Fruit fly (Drosophila melanogaster) whole organism, adult: ENCODE results near the gene CG43403.
A peak's percentile ranks its signal among the peaks of the same experiment; 100 is the strongest.

Source experiments
- CG11617 ChIP-seq: fragments of 200-800 bp; sonication (Bioruptor generic); optimal IDR thresholded peaks from 2 replicates; lab custom pipeline; 2017; ENCODE audit warnings: mild to moderate bottlenecking, missing biosample characterization, missing genetic modification reagents, missing genetic modification characterization
- CG12768 ChIP-seq: fragments of 200-800 bp; sonication (Bioruptor generic); optimal IDR thresholded peaks from 2 replicates; lab custom pipeline; 2017; ENCODE audit warnings: missing biosample characterization, missing genetic modification characterization, mild to moderate bottlenecking, moderate library complexity, missing genetic modification reagents
- CG14711 ChIP-seq: fragments of 200-800 bp; sonication (Bioruptor generic); optimal IDR thresholded peaks from 2 replicates; lab custom pipeline; 2018; ENCODE audit warnings: missing biosample characterization, mild to moderate bottlenecking, missing genetic modification characterization, moderate library complexity
- CG1620 ChIP-seq: fragments of 200-800 bp; sonication (Bioruptor generic); optimal IDR thresholded peaks from 2 replicates; lab custom pipeline; 2016; ENCODE audit warnings: missing biosample characterization, missing genetic modification characterization
- CG33017 ChIP-seq: fragments of 200-800 bp; sonication (Bioruptor generic); optimal IDR thresholded peaks from 2 replicates; lab custom pipeline; 2018; ENCODE audit warnings: missing biosample characterization, mild to moderate bottlenecking, missing genetic modification characterization, moderate library complexity
- CG5204 ChIP-seq: fragments of 200-800 bp; sonication (Bioruptor generic); optimal IDR thresholded peaks from 2 replicates; lab custom pipeline; 2016; ENCODE audit warnings: missing biosample characterization, missing genetic modification characterization
- CG7045 ChIP-seq: fragments of 200-800 bp; sonication (Bioruptor generic); optimal IDR thresholded peaks from 2 replicates; lab custom pipeline; 2017; ENCODE audit warnings: missing biosample characterization, mild to moderate bottlenecking, missing genetic modification characterization
- CG7101 ChIP-seq: fragments of 200-800 bp; sonication (Bioruptor generic); optimal IDR thresholded peaks from 2 replicates; lab custom pipeline; 2018; ENCODE audit warnings: missing biosample characterization, mild to moderate bottlenecking, missing genetic modification characterization, moderate library complexity
- Clk ChIP-seq: fragments of 200-800 bp; sonication (Bioruptor generic); optimal IDR thresholded peaks from 2 replicates; lab custom pipeline; 2017; ENCODE audit warnings: missing biosample characterization, missing genetic modification characterization
- Crg-1 ChIP-seq: fragments of 200-800 bp; sonication (Bioruptor generic); optimal IDR thresholded peaks from 2 replicates; lab custom pipeline; 2016; ENCODE audit warnings: missing biosample characterization, missing genetic modification characterization
- Hr96 ChIP-seq: fragments of 200-800 bp; sonication (Bioruptor generic); optimal IDR thresholded peaks from 2 replicates; lab custom pipeline; 2016; ENCODE audit warnings: missing biosample characterization, missing genetic modification characterization
- Mnt ChIP-seq: fragments of 200-800 bp; sonication (Bioruptor generic); optimal IDR thresholded peaks from 2 replicates; lab custom pipeline; 2016; ENCODE audit warnings: missing biosample characterization, mild to moderate bottlenecking, missing genetic modification characterization
- bab1 ChIP-seq: fragments of 200-800 bp; sonication (Bioruptor generic); optimal IDR thresholded peaks from 3 replicates; lab custom pipeline; 2019; ENCODE audit warnings: missing biosample characterization, mild to moderate bottlenecking, missing genetic modification characterization, moderate library complexity
- cic ChIP-seq: fragments of 200-800 bp; sonication (Bioruptor generic); optimal IDR thresholded peaks from 2 replicates; lab custom pipeline; 2017; ENCODE audit warnings: missing biosample characterization, mild to moderate bottlenecking, missing genetic modification characterization, moderate library complexity
- cnc ChIP-seq, 2 experiments: fragments of >200 bp; optimal IDR thresholded peaks; 2 replicates each; lab custom pipeline; 2017
- kay ChIP-seq: fragments of 200-800 bp; sonication (Bioruptor generic); peaks from one replicate; lab custom pipeline; 2016; ENCODE audit warnings: missing biosample characterization, missing genetic modification characterization, borderline replicate concordance
- ovo ChIP-seq: fragments of 200-800 bp; sonication (Bioruptor generic); optimal IDR thresholded peaks from 2 replicates; lab custom pipeline; 2016; ENCODE audit warnings: missing biosample characterization, missing genetic modification characterization
- pad ChIP-seq: fragments of 200-800 bp; sonication (Bioruptor generic); optimal IDR thresholded peaks from 3 replicates; lab custom pipeline; 2017; ENCODE audit warnings: missing biosample characterization, missing genetic modification characterization, mild to moderate bottlenecking, moderate library complexity, missing genetic modification reagents
- tj ChIP-seq: fragments of 200-800 bp; sonication (Bioruptor generic); optimal IDR thresholded peaks from 3 replicates; lab custom pipeline; 2017; ENCODE audit warnings: missing biosample characterization, mild to moderate bottlenecking, missing genetic modification characterization, moderate library complexity
- toe ChIP-seq: fragments of 200-800 bp; sonication (Bioruptor generic); optimal IDR thresholded peaks from 2 replicates; lab custom pipeline; 2016; ENCODE audit warnings: missing biosample characterization, missing genetic modification characterization

CG43403 gene

DNA sequence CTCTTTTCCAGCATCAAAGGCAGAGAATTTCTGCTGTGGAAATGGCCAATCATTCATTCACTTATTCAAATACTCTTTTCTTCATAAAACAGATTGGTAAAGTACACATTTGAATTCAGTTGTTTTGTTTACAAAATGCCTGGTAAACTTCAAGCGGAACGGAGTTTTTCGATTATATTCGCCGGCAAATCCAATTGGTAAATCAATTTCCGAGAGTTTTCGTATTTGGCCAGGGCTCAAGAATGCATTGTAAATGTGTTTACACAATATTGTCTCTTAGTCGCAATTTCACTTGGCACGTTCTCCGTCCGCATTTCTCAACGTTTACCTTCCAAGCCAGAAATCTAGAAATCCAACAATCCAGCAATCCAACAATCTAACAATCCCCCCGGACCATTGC, at the start of gene CG43403:
Gene CG43403, plus strand, starts transcription at position 301 of the 400 bp plus-strand sequence.
- TF ChIP-seq CG33017 (no peak), toe (GFP tag; lab: Kevin White, UChicago) (no peak), cnc (optimal IDR thresholded peaks at IDR 0.05; lab: Kevin White, UChicago) (no peak), kay (no peak), CG12768 (GFP tag; lab: Kevin White, UChicago) (no peak), CG7045 (no peak), CG1620 (GFP tag; lab: Kevin White, UChicago) (no peak), CG14711 (tag; lab: Kevin White, UChicago) (no peak), pad (GFP tag; lab: Kevin White, UChicago) (no peak), bab1 (GFP tag; lab: Kevin White, UChicago) (no peak), CG7101 (tag; lab: Kevin White, UChicago) (no peak), Mnt (no peak), ovo (GFP tag; lab: Kevin White, UChicago) (no peak), cic (GFP tag; lab: Kevin White, UChicago) (no peak), CG5204 (no peak), CG11617 (GFP tag; lab: Kevin White, UChicago) (no peak), Hr96 (GFP tag; lab: Kevin White, UChicago) (no peak)

DNA sequence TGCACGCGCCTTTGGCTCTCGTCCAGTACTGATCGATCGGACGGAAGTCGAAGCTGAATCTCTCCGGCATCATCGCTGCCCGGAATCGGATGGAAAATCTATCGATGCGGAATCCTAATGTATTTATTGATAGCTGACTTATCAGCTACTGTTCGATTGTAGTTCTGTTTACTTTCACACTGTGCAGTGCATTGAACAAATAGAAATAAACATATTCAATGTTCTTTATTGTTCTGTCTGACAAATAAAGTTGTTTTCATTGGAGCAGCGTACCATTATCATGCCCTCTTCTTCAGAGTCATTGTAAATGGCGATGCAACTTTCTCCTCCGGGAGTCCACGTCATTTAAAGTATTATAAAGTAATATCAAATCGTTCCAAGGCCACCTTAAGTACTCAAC, 47.0 kb upstream of the CG43403 start, which contains the start of gene Cyp309a2:
Gene Cyp309a2, minus strand, starts transcription at position 101 of the 400 bp plus-strand sequence.
- TF ChIP-seq CG5204, result no peak
- no peak for TF ChIP-seq tj (GFP tag; lab: Kevin White, UChicago)
- no peak for TF ChIP-seq Clk
- no peak for TF ChIP-seq CG1620 (GFP tag; lab: Kevin White, UChicago)
- TF ChIP-seq cnc (optimal IDR thresholded peaks at IDR 0.05; lab: Kevin White, UChicago), result no peak
- TF ChIP-seq CG7045, result no peak
- TF ChIP-seq CG11617 (GFP tag; lab: Kevin White, UChicago), result no peak
- no peak for TF ChIP-seq CG14711 (tag; lab: Kevin White, UChicago)
- TF ChIP-seq pad (GFP tag; lab: Kevin White, UChicago), result no peak
- TF ChIP-seq kay, result no peak
- no peak for TF ChIP-seq CG12768 (GFP tag; lab: Kevin White, UChicago)
- no peak for TF ChIP-seq CG7101 (tag; lab: Kevin White, UChicago)
- no peak for TF ChIP-seq CG33017
- no peak for TF ChIP-seq toe (GFP tag; lab: Kevin White, UChicago)
- no peak for TF ChIP-seq Hr96 (GFP tag; lab: Kevin White, UChicago)
- no peak for TF ChIP-seq bab1 (GFP tag; lab: Kevin White, UChicago)
- TF ChIP-seq cic (GFP tag; lab: Kevin White, UChicago), result no peak
- no peak for TF ChIP-seq Crg-1 (GFP tag; lab: Kevin White, UChicago)
- no peak for TF ChIP-seq ovo (GFP tag; lab: Kevin White, UChicago)
- TF ChIP-seq Mnt, result no peak

DNA sequence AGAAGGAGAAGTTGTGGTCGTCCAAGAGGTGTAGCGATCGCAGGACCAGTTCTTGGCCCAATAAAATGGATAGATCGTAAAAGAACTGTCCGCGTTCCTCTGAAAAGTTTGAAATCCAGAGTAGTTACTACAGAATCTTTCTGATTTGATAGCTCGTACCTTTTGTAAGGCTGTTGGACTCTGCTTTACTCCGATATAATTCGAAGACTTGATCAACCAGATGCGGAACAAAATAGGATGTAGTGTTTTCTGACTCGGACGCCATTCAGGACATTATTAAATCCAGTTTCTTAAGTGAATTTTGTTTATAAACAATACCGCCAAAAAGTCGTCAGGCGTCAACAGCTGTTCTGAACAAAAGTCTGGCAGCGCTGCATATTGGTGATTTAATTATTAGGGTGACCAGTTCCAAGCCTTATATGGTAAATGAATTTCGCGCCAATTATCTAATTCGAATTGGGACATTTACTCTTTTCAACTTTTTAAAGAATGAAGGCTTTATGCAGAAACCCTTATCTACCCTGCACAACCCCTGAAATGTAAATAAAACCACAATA, 45.2 kb upstream of the CG43403 start, which contains the start of the genes Rad1 and Sws1:
Gene Rad1, minus strand, starts transcription at position 336 of the 557 bp plus-strand sequence.
Gene Sws1, minus strand, starts transcription at position 336 of the 557 bp plus-strand sequence.
- TF ChIP-seq CG7045, result no peak
- no peak for TF ChIP-seq CG5204
- TF ChIP-seq Crg-1 (GFP tag; lab: Kevin White, UChicago), result no peak
- TF ChIP-seq toe (GFP tag; lab: Kevin White, UChicago), result no peak
- no peak for TF ChIP-seq CG1620 (GFP tag; lab: Kevin White, UChicago)
- TF ChIP-seq ovo (GFP tag; lab: Kevin White, UChicago), result no peak
- TF ChIP-seq Mnt, result no peak

DNA sequence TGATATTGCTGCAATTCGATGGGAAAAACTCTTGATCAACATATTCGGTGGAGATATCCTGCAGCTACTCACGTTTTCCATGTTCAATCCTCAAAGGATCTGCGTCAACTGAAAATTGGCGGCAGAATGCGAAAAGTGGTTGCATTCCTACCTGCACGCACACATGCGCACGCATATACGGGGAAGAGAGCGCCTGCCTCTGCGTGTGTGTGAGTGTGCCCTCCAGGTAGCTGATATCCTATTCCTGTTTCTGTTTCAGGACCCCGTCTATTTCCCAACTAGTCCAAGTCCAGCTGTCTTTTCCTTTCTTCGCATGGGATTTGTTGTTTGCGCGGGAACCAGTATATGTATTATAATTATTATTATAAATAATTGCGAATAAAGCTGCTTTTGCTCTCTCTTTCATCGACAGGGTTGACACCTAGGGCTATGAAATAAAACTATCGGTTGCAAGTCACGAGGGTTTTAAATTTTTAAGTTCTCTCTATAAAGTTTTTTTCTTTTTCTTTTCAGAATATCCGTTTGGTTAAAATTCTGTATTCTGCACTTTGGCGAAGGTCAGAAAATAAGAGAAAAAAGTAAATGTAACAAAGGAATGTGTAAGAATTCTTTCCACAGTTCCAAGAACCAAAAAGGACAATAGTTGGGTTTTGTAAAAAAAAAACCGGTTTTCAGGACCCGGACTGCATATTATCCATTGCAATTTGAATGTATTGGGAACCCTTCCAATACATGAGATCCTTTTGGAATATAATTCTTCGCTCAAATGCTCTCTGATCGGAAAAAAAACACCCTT, 43.2 kb upstream of the CG43403 start, which contains the start of gene insv:
Gene insv, minus strand, starts transcription at position 433 of the 796 bp plus-strand sequence.
- TF ChIP-seq CG14711 (tag; lab: Kevin White, UChicago), result peak; percentile 68
- no peak for TF ChIP-seq cic (GFP tag; lab: Kevin White, UChicago)

dm6 chr2L:2577361-2577737, 42.6 kb upstream of the CG43403 start, which contains the start of gene Elba2:
TSS of gene Elba2 (plus strand) at chr2L:2577687.
- TF ChIP-seq pad (GFP tag; lab: Kevin White, UChicago) (no peak), CG14711 (tag; lab: Kevin White, UChicago) (peak; percentile 36)

- TF ChIP-seq CG5204 (no peak), bab1 (GFP tag; lab: Kevin White, UChicago) (peak; percentile 52), cnc (optimal IDR thresholded peaks at IDR 0.05; lab: Kevin White, UChicago) (no peak), CG33017 (no peak), CG14711 (tag; lab: Kevin White, UChicago) (peak; percentile 7), Mnt (peak; percentile 17), tj (GFP tag; lab: Kevin White, UChicago) (no peak), CG7045 (no peak), CG11617 (GFP tag; lab: Kevin White, UChicago) (peak; percentile 7), Hr96 (GFP tag; lab: Kevin White, UChicago) (no peak), Crg-1 (GFP tag; lab: Kevin White, UChicago) (no peak), ovo (GFP tag; lab: Kevin White, UChicago) (no peak), toe (GFP tag; lab: Kevin White, UChicago) (no peak), pad (GFP tag; lab: Kevin White, UChicago) (no peak), CG7101 (tag; lab: Kevin White, UChicago) (no peak), CG1620 (GFP tag; lab: Kevin White, UChicago) (peak; percentile 22), cic (GFP tag; lab: Kevin White, UChicago) (no peak), Clk (no peak), CG12768 (GFP tag; lab: Kevin White, UChicago) (no peak), kay (no peak)
Measured at dm6 chr2L:2579669-2580351, 40.2 kb upstream of the CG43403 start, which contains the start of the genes ND-B17.2 and Arpc5. TSS of gene ND-B17.2 (minus strand) at chr2L:2580172. TSS of gene Arpc5 (plus strand) at chr2L:2580292.
